Fruit fly (Drosophila melanogaster): ENCODE measurements around the gene SPE.
A peak's percentile ranks its signal among the peaks of the same experiment; 100 is the strongest.

Gene SPE

dm6 chr3R:23678349-23679193, 7.5 kb upstream of the SPE start, which contains the start of gene GILT2 (continued):
- TF ChIP-seq Kr (GFP tag; optimal IDR thresholded peaks at IDR 0.05) (no peak), CG33557 (GFP tag; optimal IDR thresholded peaks at IDR 0.05) (peak; percentile 88), hkb (optimal IDR thresholded peaks at IDR 0.05) (no peak), hkb (GFP tag; IDR thresholded peaks at IDR 0.05) (peak; percentile 95), Xrp1 (GFP tag; IDR thresholded peaks at IDR 0.05) (peak; percentile 97), crol (GFP tag; IDR thresholded peaks at IDR 0.05) (peak; percentile 42), CG3281 (GFP tag; optimal IDR thresholded peaks at IDR 0.05) (peak; percentile 94), crp (GFP tag; optimal IDR thresholded peaks at IDR 0.05) (peak in 1 of 2 experiments; percentile 59), luna (GFP tag; optimal IDR thresholded peaks at IDR 0.05) (no peak), CG1529 (GFP tag; optimal IDR thresholded peaks at IDR 0.05) (peak; percentile 87), oc (tag; optimal IDR thresholded peaks at IDR 0.05) (peak; percentile 91), scrt (GFP tag; optimal IDR thresholded peaks at IDR 0.05) (peak; percentile 82), fd3F (GFP tag; optimal IDR thresholded peaks at IDR 0.05) (peak; percentile 83), CG32772 (GFP tag; IDR thresholded peaks at IDR 0.05) (peak; percentile 90), gcm2 (GFP tag; optimal IDR thresholded peaks at IDR 0.05) (peak; percentile 72), Vsx1 (GFP tag; optimal IDR thresholded peaks at IDR 0.05) (peak; percentile 83), rib (GFP tag; IDR thresholded peaks at IDR 0.05) (peak; percentile 81), pan (optimal IDR thresholded peaks at IDR 0.05) (no peak), pan (GFP tag; optimal IDR thresholded peaks at IDR 0.05 in 1 of 2, IDR thresholded peaks at IDR 0.05 in 1 of 2) (peak in 1 of 2 experiments; percentile 94), pfk (GFP tag; optimal IDR thresholded peaks at IDR 0.05) (no peak), CG9817 (tag; optimal IDR thresholded peaks at IDR 0.05) (peak; percentile 80), CG17186 (GFP tag; optimal IDR thresholded peaks at IDR 0.05) (peak; percentile 29), Doc3 (GFP tag; IDR thresholded peaks at IDR 0.05; ENCODE audit: partially characterized antibody) (no peak), CG4404 (GFP tag; IDR thresholded peaks at IDR 0.05) (peak; percentile 76), fd64A (GFP tag; optimal IDR thresholded peaks at IDR 0.05) (peak; percentile 76), mld (GFP tag; IDR thresholded peaks at IDR 0.05; ENCODE audit: partially characterized antibody) (no peak), pb (GFP tag; optimal IDR thresholded peaks at IDR 0.05) (no peak), CG2120 (GFP tag; optimal IDR thresholded peaks at IDR 0.05) (peak; percentile 89), Camta (GFP tag; optimal IDR thresholded peaks at IDR 0.05) (peak; percentile 39), zen (tag; optimal IDR thresholded peaks at IDR 0.05) (peak; percentile 93), Oli (tag; optimal IDR thresholded peaks at IDR 0.05) (peak; percentile 92), CG18764 (GFP tag; optimal IDR thresholded peaks at IDR 0.05) (peak; percentile 81), H15 (GFP tag; IDR thresholded peaks at IDR 0.05) (peak; percentile 86), repo (GFP tag; optimal IDR thresholded peaks at IDR 0.05) (no peak), Atf6 (GFP tag; IDR thresholded peaks at IDR 0.05) (peak; percentile 96), Gug (GFP tag; IDR thresholded peaks at IDR 0.05) (peak; percentile 81), sna (GFP tag; IDR thresholded peaks at IDR 0.05; ENCODE audit: partially characterized antibody) (no peak), unc-4 (GFP tag; IDR thresholded peaks at IDR 0.05; ENCODE audit: partially characterized antibody) (no peak), chn (GFP tag; optimal IDR thresholded peaks at IDR 0.05) (peak; percentile 62), CG11696 (GFP tag; IDR thresholded peaks at IDR 0.05) (peak; percentile 58), CG42726 (GFP tag; IDR thresholded peaks at IDR 0.05; ENCODE audit: partially characterized antibody) (no peak), CG2889 (GFP tag; IDR thresholded peaks at IDR 0.05) (peak; percentile 77; the same call in 2 of the 3 replicates), vnd (GFP tag; IDR thresholded peaks at IDR 0.05; ENCODE audit: partially characterized antibody) (no peak), vvl (GFP tag; IDR thresholded peaks at IDR 0.05) (peak; percentile 97), insv (GFP tag; optimal IDR thresholded peaks at IDR 0.05) (peak in 1 of 2 experiments; percentile 76), ara (GFP tag; IDR thresholded peaks at IDR 0.05) (peak; percentile 92), sens-2 (GFP tag; IDR thresholded peaks at IDR 0.05) (peak; percentile 76), CG6854 (GFP tag; optimal IDR thresholded peaks at IDR 0.05) (peak; percentile 91), CG1647 (GFP tag; optimal IDR thresholded peaks at IDR 0.05) (peak; percentile 9)
